Fruit fly (Drosophila melanogaster): ENCODE data around the gene rod.

rod gene

DNA sequence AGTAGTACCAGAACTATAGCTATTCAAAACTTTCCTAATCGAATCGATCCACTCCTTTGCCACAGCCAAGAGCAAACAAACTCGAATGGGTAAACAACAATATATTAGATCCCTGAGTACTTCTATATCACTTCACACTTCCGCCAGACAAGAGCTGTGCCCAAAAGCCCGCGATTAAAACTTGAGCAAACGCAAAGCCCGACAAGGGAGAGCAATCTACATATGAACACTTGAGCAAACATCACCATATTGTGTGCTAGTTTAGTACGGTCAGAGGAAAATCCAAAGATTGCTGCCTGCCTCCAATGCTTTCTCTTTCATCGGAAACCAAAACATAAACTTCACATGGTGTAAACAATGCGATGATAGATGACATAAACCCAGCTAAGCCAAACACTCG lies 22.9 kb downstream of the rod start (continued):
- TF ChIP-seq ab (GFP tag; optimal IDR thresholded peaks at IDR 0.05) (no peak), CG16815 (GFP tag; optimal IDR thresholded peaks at IDR 0.05) (no peak), CG9609 (GFP tag; optimal IDR thresholded peaks at IDR 0.05) (no peak), CG7271 (tag; optimal IDR thresholded peaks at IDR 0.05) (no peak), CG8478 (optimal IDR thresholded peaks at IDR 0.05) (no peak), zfh2 (GFP tag; optimal IDR thresholded peaks at IDR 0.05) (no peak), Meics (GFP tag; optimal IDR thresholded peaks at IDR 0.05) (no peak), aop (GFP tag; IDR thresholded peaks at IDR 0.05) (no peak), jigr1 (GFP tag; IDR thresholded peaks at IDR 0.05) (no peak), H2.0 (GFP tag; IDR thresholded peaks at IDR 0.05) (no peak), bab2 (GFP tag; optimal IDR thresholded peaks at IDR 0.05) (no peak), schlank (tag; optimal IDR thresholded peaks at IDR 0.05) (peak; percentile 42), Dll (GFP tag; IDR thresholded peaks at IDR 0.05; ENCODE audit: partially characterized antibody) (no peak), rib (GFP tag; IDR thresholded peaks at IDR 0.05) (no peak), Scr (GFP tag; IDR thresholded peaks at IDR 0.05; ENCODE audit: partially characterized antibody) (no peak), NfI (GFP tag; optimal IDR thresholded peaks at IDR 0.05) (no peak), dm (GFP tag; optimal IDR thresholded peaks at IDR 0.05) (no peak), luna (GFP tag; optimal IDR thresholded peaks at IDR 0.05) (no peak), Oli (tag; optimal IDR thresholded peaks at IDR 0.05) (no peak), disco-r (GFP tag; optimal IDR thresholded peaks at IDR 0.05) (no peak), her (GFP tag; optimal IDR thresholded peaks at IDR 0.05) (no peak), HLHmδ (GFP tag; optimal IDR thresholded peaks at IDR 0.05) (no peak), CG3407 (GFP tag; optimal IDR thresholded peaks at IDR 0.05) (no peak), bcd (GFP tag; optimal IDR thresholded peaks at IDR 0.05) (no peak), CG10979 (tag; optimal IDR thresholded peaks at IDR 0.05) (no peak), gro (GFP tag; optimal IDR thresholded peaks at IDR 0.05) (no peak), Myb (GFP tag; optimal IDR thresholded peaks at IDR 0.05) (no peak), gsb (GFP tag; IDR thresholded peaks at IDR 0.05) (no peak), Rx (GFP tag; IDR thresholded peaks at IDR 0.05) (no peak), caup (GFP tag; optimal IDR thresholded peaks at IDR 0.05; ENCODE audit: severe bottlenecking) (no peak), pros (GFP tag; optimal IDR thresholded peaks at IDR 0.05) (no peak), ken (GFP tag; IDR thresholded peaks at IDR 0.05) (no peak), HLH54F (GFP tag; optimal IDR thresholded peaks at IDR 0.05) (no peak), CG7928 (GFP tag; optimal IDR thresholded peaks at IDR 0.05) (no peak), Jarid2 (GFP tag; optimal IDR thresholded peaks at IDR 0.05) (no peak), Dad (GFP tag; optimal IDR thresholded peaks at IDR 0.05) (peak; percentile 1), CG14441 (GFP tag; IDR thresholded peaks at IDR 0.05) (no peak), dmrt99B (tag; optimal IDR thresholded peaks at IDR 0.05) (no peak), CrebB (tag; optimal IDR thresholded peaks at IDR 0.05) (peak; percentile 4), chm (GFP tag; IDR thresholded peaks at IDR 0.05) (no peak), gcm2 (GFP tag; optimal IDR thresholded peaks at IDR 0.05) (no peak), CG14050 (GFP tag; IDR thresholded peaks at IDR 0.05) (no peak), Med (GFP tag) (peak; percentile 86), CG14965 (GFP tag; optimal IDR thresholded peaks at IDR 0.05; ENCODE audit: borderline replicate concordance) (no peak), az2 (GFP tag; optimal IDR thresholded peaks at IDR 0.05) (no peak), CG15601 (tag; optimal IDR thresholded peaks at IDR 0.05) (peak; percentile 32), abd-A (tag; optimal IDR thresholded peaks at IDR 0.05) (no peak), crc (GFP tag; optimal IDR thresholded peaks at IDR 0.05) (no peak), Trl (optimal IDR thresholded peaks at IDR 0.05) (no peak), Trl (GFP tag; optimal IDR thresholded peaks at IDR 0.05) (no peak), mld (GFP tag; IDR thresholded peaks at IDR 0.05; ENCODE audit: partially characterized antibody) (no peak), vnd (GFP tag; IDR thresholded peaks at IDR 0.05; ENCODE audit: partially characterized antibody) (no peak), repo (GFP tag; optimal IDR thresholded peaks at IDR 0.05) (no peak)

Measured in whole organism, embryonic.